Worm (Caenorhabditis elegans): Measurements from ENCODE around the gene F49H12.7.

DNA sequence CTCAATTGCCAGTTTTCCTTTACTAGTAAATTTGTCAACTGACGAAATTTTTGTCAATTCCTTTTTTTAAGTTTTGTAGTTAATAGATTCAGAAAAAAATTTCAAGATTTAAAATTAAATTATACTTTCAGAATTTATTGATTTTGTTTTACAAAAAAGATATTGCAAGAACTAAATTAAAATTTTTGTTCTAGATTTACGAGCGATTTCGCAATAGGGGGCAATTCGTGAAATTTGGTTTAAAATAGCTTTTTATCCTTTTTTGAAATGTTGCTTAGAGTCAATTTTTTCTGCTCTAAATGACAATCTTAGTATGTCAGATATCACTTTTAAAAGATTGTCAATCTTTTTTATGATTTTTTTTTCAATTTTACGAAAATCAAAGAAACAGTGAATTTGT is 20.7 kb downstream of the F49H12.7 start:
- TF ChIP-seq zag-1 (tag; optimal IDR thresholded peaks at IDR 0.05) (no peak), lin-39 (tag; optimal IDR thresholded peaks at IDR 0.05) (no peak), elt-3 (tag; optimal IDR thresholded peaks at IDR 0.05) (no peak), nhr-237 (tag; optimal IDR thresholded peaks at IDR 0.05) (no peak)
